Fruit fly (Drosophila melanogaster): ENCODE results near the gene CG7384.

dm6 chr2L:10502862-10503261, 7.4 kb downstream of the CG7384 start:
- TF ChIP-seq HLH3B (GFP tag; IDR thresholded peaks at IDR 0.05), result no peak
- TF ChIP-seq CG12391 (tag; optimal IDR thresholded peaks at IDR 0.05), result no peak
- TF ChIP-seq CG12659 (GFP tag; optimal IDR thresholded peaks at IDR 0.05), result no peak
- no peak for TF ChIP-seq CG7928 (GFP tag; optimal IDR thresholded peaks at IDR 0.05)
- no peak for TF ChIP-seq unc-4 (GFP tag; IDR thresholded peaks at IDR 0.05; ENCODE audit: partially characterized antibody)
- no peak for TF ChIP-seq CG32772 (GFP tag; IDR thresholded peaks at IDR 0.05)
- no peak for TF ChIP-seq chm (GFP tag; IDR thresholded peaks at IDR 0.05)
- no peak for TF ChIP-seq Gug (GFP tag; IDR thresholded peaks at IDR 0.05)
- TF ChIP-seq pnt (GFP tag; optimal IDR thresholded peaks at IDR 0.05), result no peak
- TF ChIP-seq yki (optimal IDR thresholded peaks at IDR 0.05), result no peak
- TF ChIP-seq CG10654 (GFP tag; optimal IDR thresholded peaks at IDR 0.05), result no peak
- no peak for TF ChIP-seq CG13123 (GFP tag; optimal IDR thresholded peaks at IDR 0.05)
